Fruit fly (Drosophila melanogaster): ENCODE results near the gene RhoGAP102A.
"Not testable (repeated sequence)": the region's sequence is repeated elsewhere in the genome, so short reads cannot be mapped to it uniquely, and the experiment has no call there.

Gene RhoGAP102A

DNA sequence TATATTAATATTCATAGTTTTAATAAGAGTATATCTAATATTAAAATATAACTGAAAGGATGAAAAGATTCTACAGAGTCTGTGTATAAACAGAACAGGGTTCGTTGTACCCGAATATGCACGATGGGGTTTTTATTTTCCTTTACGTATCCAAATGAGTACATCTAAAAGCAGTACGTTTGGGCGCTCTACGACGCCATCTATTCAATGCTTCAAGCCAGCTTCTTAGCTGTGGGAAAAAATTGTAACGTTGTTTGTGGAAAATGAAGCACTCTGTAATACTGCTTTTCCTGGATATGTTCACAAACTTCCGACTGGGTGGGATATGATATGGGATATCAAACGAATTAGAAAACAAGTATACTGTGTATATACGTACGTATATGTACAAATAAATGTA, 19.9 kb downstream of the RhoGAP102A start:
- TF ChIP-seq Myc (optimal IDR thresholded peaks at IDR 0.05) (no peak), insv (optimal IDR thresholded peaks at IDR 0.05) (no peak), psq (optimal IDR thresholded peaks at IDR 0.05) (no peak), h (optimal IDR thresholded peaks at IDR 0.05) (no peak), ttk (optimal IDR thresholded peaks at IDR 0.05) (no peak)

- TF ChIP-seq psq (optimal IDR thresholded peaks at IDR 0.05) (no peak), insv (optimal IDR thresholded peaks at IDR 0.05) (no peak), h (optimal IDR thresholded peaks at IDR 0.05) (no peak), Sin3A (optimal IDR thresholded peaks at IDR 0.05) (no peak), ttk (optimal IDR thresholded peaks at IDR 0.05) (no peak), Myc (optimal IDR thresholded peaks at IDR 0.05) (no peak)
These were observed 21.5 kb downstream of the RhoGAP102A start, which contains the start of gene NfI for dm6 chr4:276325-276724. Gene NfI, minus strand, starts transcription at chr4:276369.

dm6 chr4:292403-292802, 37.6 kb downstream of the RhoGAP102A start:
- TF ChIP-seq h (optimal IDR thresholded peaks at IDR 0.05) (no peak), insv (optimal IDR thresholded peaks at IDR 0.05) (no peak), ttk (optimal IDR thresholded peaks at IDR 0.05) (no peak), psq (optimal IDR thresholded peaks at IDR 0.05) (no peak)

- TF ChIP-seq psq (optimal IDR thresholded peaks at IDR 0.05) (no peak), Myc (optimal IDR thresholded peaks at IDR 0.05) (no peak)
These were observed 50.9 kb downstream of the RhoGAP102A start for dm6 chr4:305697-306096.

dm6 chr4:306431-307342, 51.9 kb downstream of the RhoGAP102A start, which contains the start of gene Syt7:
Gene Syt7, minus strand, starts transcription at chr4:306481.
- not testable (repeated sequence) for TF ChIP-seq insv, h, psq (optimal IDR thresholded peaks at IDR 0.05)

- TF ChIP-seq psq (optimal IDR thresholded peaks at IDR 0.05) (no peak), h (optimal IDR thresholded peaks at IDR 0.05) (no peak), Sin3A (optimal IDR thresholded peaks at IDR 0.05) (no peak), ttk (optimal IDR thresholded peaks at IDR 0.05) (no peak), insv (optimal IDR thresholded peaks at IDR 0.05) (no peak), Myc (optimal IDR thresholded peaks at IDR 0.05) (no peak)
These were observed 53.1 kb downstream of the RhoGAP102A start, which contains the start of gene Rad23 for dm6 chr4:307931-308330. Gene Rad23, plus strand, starts transcription at chr4:308093.

DNA sequence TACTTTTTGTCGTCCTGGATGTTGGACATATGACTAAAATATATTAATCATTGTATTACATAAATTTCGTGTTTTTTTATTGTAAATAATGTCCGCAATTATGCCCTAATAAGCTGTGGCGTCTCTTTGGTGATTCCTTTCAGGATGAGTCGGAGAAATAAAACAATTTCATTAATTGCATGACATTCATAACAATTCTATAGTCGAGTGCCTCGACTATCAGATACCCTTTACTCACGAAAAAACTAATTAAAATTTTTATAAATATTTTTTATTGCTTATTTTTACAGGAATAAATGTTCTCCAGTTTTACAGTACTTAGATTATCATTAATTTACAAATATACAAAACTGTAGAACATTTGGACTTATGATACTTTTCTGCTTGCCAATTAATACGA, 55.9 kb downstream of the RhoGAP102A start:
- TF ChIP-seq insv (optimal IDR thresholded peaks at IDR 0.05) = no peak

DNA sequence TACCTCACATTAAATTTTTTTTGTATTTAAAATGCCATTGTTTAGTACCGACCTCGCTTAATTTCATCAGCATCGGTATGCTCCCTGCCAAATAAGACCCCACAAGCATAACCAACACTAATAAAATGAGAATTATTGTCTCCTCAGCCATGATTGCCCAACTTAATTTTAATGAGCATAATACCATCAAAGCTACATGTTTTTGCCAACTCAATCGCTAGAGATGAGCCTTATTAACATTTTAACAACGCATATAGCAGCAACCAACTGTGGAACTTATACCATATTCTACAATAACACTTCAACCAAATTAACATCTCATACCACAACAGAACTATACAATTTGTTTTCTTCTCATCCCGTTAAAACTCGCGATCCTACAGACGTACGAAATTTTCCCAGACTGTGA, 58.9 kb downstream of the RhoGAP102A start, which contains the start of gene Zip102B:
TSS of gene Zip102B (minus strand) at position 392 of the 409 bp plus-strand sequence.
- TF ChIP-seq insv (optimal IDR thresholded peaks at IDR 0.05) = no peak
- no peak for TF ChIP-seq Myc (optimal IDR thresholded peaks at IDR 0.05)
- TF ChIP-seq h (optimal IDR thresholded peaks at IDR 0.05) = no peak
- TF ChIP-seq psq (optimal IDR thresholded peaks at IDR 0.05) = no peak
- no peak for TF ChIP-seq Sin3A (optimal IDR thresholded peaks at IDR 0.05)
- TF ChIP-seq ttk (optimal IDR thresholded peaks at IDR 0.05) = no peak

- TF ChIP-seq Sin3A (optimal IDR thresholded peaks at IDR 0.05) (no peak), h (optimal IDR thresholded peaks at IDR 0.05) (no peak), ttk (optimal IDR thresholded peaks at IDR 0.05) (no peak), insv (optimal IDR thresholded peaks at IDR 0.05) (no peak), Myc (optimal IDR thresholded peaks at IDR 0.05) (no peak), psq (optimal IDR thresholded peaks at IDR 0.05) (no peak)
These were observed 60.0 kb downstream of the RhoGAP102A start, which contains the start of gene Rnf11 for dm6 chr4:314672-315266. Gene Rnf11, plus strand, starts transcription at chr4:314923.
